Fruit fly (Drosophila melanogaster): ENCODE data around the gene elgi.

DNA sequence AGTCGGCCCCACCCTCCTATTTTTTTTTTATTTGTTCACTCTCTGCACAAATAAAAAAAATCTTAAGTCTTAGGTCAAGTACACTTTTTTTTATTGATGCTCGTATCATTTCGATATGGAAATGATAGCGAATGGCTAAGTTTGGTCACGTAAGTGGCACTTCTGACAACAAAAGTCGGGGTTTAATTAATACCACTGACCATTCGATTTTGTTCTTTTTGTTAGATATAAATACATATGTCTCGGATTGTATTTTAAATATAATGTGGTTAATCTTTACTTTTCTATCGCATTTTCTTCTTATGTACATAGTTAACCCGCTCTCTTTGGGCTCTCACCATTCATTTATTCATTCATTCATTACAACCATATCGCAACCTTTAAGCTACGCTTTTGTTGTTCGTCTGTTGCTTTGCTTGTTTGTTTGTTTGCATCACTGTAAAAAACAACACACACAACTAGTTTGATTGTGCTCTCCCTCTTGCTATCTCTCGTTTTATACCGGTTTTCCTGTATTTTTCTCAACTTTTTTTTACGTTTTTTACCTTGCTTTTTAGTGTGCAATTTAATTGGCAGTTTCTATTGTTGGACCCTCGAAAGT lies 45.9 kb downstream of the elgi start:
- TF ChIP-seq CTCF (optimal IDR thresholded peaks at IDR 0.05): no peak
- TF ChIP-seq CG8478 (optimal IDR thresholded peaks at IDR 0.05): no peak
